Fruit fly (Drosophila melanogaster) whole organism, embryonic: Measurements from ENCODE around the gene drn.
A peak's percentile ranks its signal among the peaks of the same experiment; 100 is the strongest.

Experiments
- CG10959 ChIP-seq: fragments of 200-800 bp; sonication (Bioruptor generic); IDR thresholded peaks from 2 replicates; pipeline ENCODE4 v1.3.6; 2022; ENCODE audit warnings: missing biosample characterization, missing genetic modification characterization
- CG12071 ChIP-seq: fragments of 200-800 bp; sonication (Bioruptor generic); optimal IDR thresholded peaks from 3 replicates; lab custom pipeline; 2018; ENCODE audit warnings: missing biosample characterization, mild to moderate bottlenecking, missing genetic modification characterization
- CG12155 ChIP-seq: fragments of 200-800 bp; sonication (Bioruptor generic); optimal IDR thresholded peaks from 3 replicates; lab custom pipeline; 2016; ENCODE audit warnings: missing biosample characterization, missing genetic modification characterization
- CG15601 ChIP-seq: fragments of 200-800 bp; sonication (Bioruptor generic); optimal IDR thresholded peaks from 3 replicates; lab custom pipeline; 2019; ENCODE audit warnings: missing biosample characterization, mild to moderate bottlenecking, missing genetic modification characterization, moderate library complexity
- CG16779 ChIP-seq: fragments of 200-800 bp; sonication (Bioruptor generic); IDR thresholded peaks from 2 replicates; pipeline ENCODE4 v1.3.6; 2022; ENCODE audit warnings: missing biosample characterization, missing genetic modification characterization
- CG17328 ChIP-seq: fragments of 200-800 bp; sonication (Bioruptor generic); IDR thresholded peaks from 2 replicates; pipeline ENCODE4 v1.3.6; 2022; ENCODE audit warnings: missing biosample characterization, missing genetic modification characterization
- CG1832 ChIP-seq: fragments of 200-800 bp; sonication (Bioruptor generic); optimal IDR thresholded peaks from 2 replicates; lab custom pipeline; 2017; ENCODE audit warnings: missing biosample characterization, mild to moderate bottlenecking, missing genetic modification characterization, inconsistent platforms
- CG30020 ChIP-seq: fragments of 200-800 bp; optimal IDR thresholded peaks from 2 replicates; lab custom pipeline; 2019; ENCODE audit warnings: missing biosample characterization, mild to moderate bottlenecking, missing genetic modification characterization, moderate library complexity
- CG34376 ChIP-seq: fragments of 200-800 bp; sonication (Bioruptor generic); optimal IDR thresholded peaks from 2 replicates; lab custom pipeline; 2018; ENCODE audit warnings: missing biosample characterization, mild to moderate bottlenecking, missing genetic modification characterization
- CG6175 ChIP-seq: fragments of 200-800 bp; sonication (Bioruptor generic); IDR thresholded peaks from 3 replicates; pipeline ENCODE4 v1.3.6; 2022; ENCODE audit warnings: missing biosample characterization, missing genetic modification characterization
- CG6254 ChIP-seq: fragments of 200-800 bp; sonication (Bioruptor generic); optimal IDR thresholded peaks from 3 replicates; lab custom pipeline; 2017; ENCODE audit warnings: mild to moderate bottlenecking, missing biosample characterization, missing genetic modification reagents, missing genetic modification characterization
- CG6689 ChIP-seq: fragments of 200-800 bp; sonication (Bioruptor generic); IDR thresholded peaks from 2 replicates; pipeline ENCODE4 v1.3.6; 2022; ENCODE audit warnings: missing biosample characterization, missing genetic modification characterization
- Drgx ChIP-seq: fragments of 200-800 bp; sonication (Bioruptor generic); IDR thresholded peaks from 2 replicates; pipeline ENCODE4 v1.3.6; 2022; ENCODE audit warnings: missing biosample characterization, missing genetic modification characterization
- Ets97D ChIP-seq: fragments of 200-800 bp; sonication (Bioruptor generic); optimal IDR thresholded peaks from 3 replicates; lab custom pipeline; 2016; ENCODE audit warnings: missing biosample characterization, missing genetic modification characterization
- Fer3 ChIP-seq: fragments of 200-800 bp; sonication (Bioruptor generic); optimal IDR thresholded peaks from 2 replicates; lab custom pipeline; 2018; ENCODE audit warnings: missing biosample characterization, mild to moderate bottlenecking, missing genetic modification characterization, moderate library complexity
- GATAe ChIP-seq: fragments of 200-800 bp; sonication (Bioruptor generic); conservative IDR thresholded peaks from 2 replicates; pipeline ENCODE4 v1.3.6; 2022; ENCODE audit warnings: missing biosample characterization, missing genetic modification characterization
- Hmr ChIP-seq: fragments of 200-800 bp; sonication (Bioruptor generic); optimal IDR thresholded peaks from 3 replicates; lab custom pipeline; 2017; ENCODE audit warnings: mild to moderate bottlenecking, missing biosample characterization, missing genetic modification reagents, missing genetic modification characterization
- Hmx ChIP-seq: fragments of 200-800 bp; sonication (Bioruptor generic); optimal IDR thresholded peaks from 2 replicates; lab custom pipeline; 2016; ENCODE audit warnings: missing biosample characterization, missing genetic modification characterization
- Med ChIP-seq: fragments of 200-800 bp; sonication (Bioruptor generic); peaks from one replicate; lab custom pipeline; 2016; ENCODE audit warnings: missing biosample characterization, missing genetic modification characterization, mild to moderate bottlenecking, inconsistent platforms, moderate library complexity
- Mrtf ChIP-seq: fragments of 200-800 bp; sonication (Bioruptor generic); IDR thresholded peaks from 3 replicates; pipeline ENCODE4 v1.3.6; 2022; ENCODE audit warnings: missing biosample characterization, missing genetic modification characterization
- Oli ChIP-seq: fragments of 200-800 bp; sonication (Bioruptor generic); optimal IDR thresholded peaks from 2 replicates; lab custom pipeline; 2018; ENCODE audit warnings: missing biosample characterization, mild to moderate bottlenecking, missing genetic modification characterization, moderate library complexity
- Rx ChIP-seq: fragments of 200-800 bp; sonication (Bioruptor generic); IDR thresholded peaks from 2 replicates; pipeline ENCODE4 v1.3.6; 2022; ENCODE audit warnings: missing biosample characterization, missing genetic modification characterization
- Sry-δ ChIP-seq: fragments of 200-800 bp; sonication (Bioruptor generic); optimal IDR thresholded peaks from 2 replicates; lab custom pipeline; 2016; ENCODE audit warnings: missing biosample characterization, missing genetic modification characterization
- Vsx1 ChIP-seq: fragments of 200-800 bp; sonication (Bioruptor generic); optimal IDR thresholded peaks from 2 replicates; lab custom pipeline; 2017; ENCODE audit warnings: missing biosample characterization, mild to moderate bottlenecking, missing genetic modification characterization, missing genetic modification reagents
- ab ChIP-seq: fragments of 200-800 bp; sonication (Bioruptor generic); optimal IDR thresholded peaks from 2 replicates; lab custom pipeline; 2016; ENCODE audit warnings: missing biosample characterization, missing genetic modification characterization
- chinmo ChIP-seq: fragments of 200-800 bp; sonication (Bioruptor generic); IDR thresholded peaks from 4 replicates; pipeline ENCODE4 v1.3.6; 2022; ENCODE audit warnings: missing biosample characterization, missing genetic modification characterization; ENCODE audit not compliant: partially characterized antibody
- crc ChIP-seq: fragments of 200-800 bp; sonication (Bioruptor generic); optimal IDR thresholded peaks from 2 replicates; lab custom pipeline; 2016; ENCODE audit warnings: missing biosample characterization, missing genetic modification characterization
- crol ChIP-seq: fragments of 200-800 bp; sonication (Bioruptor generic); IDR thresholded peaks from 2 replicates; pipeline ENCODE4 v1.3.6; 2022; ENCODE audit warnings: missing biosample characterization, missing genetic modification characterization
- danr ChIP-seq: fragments of 200-800 bp; sonication (Bioruptor generic); IDR thresholded peaks from 2 replicates; pipeline ENCODE4 v1.3.6; 2022; ENCODE audit warnings: missing biosample characterization, missing genetic modification characterization
- exex ChIP-seq: fragments of 200-800 bp; sonication (Bioruptor generic); optimal IDR thresholded peaks from 4 replicates; lab custom pipeline; 2018; ENCODE audit warnings: missing biosample characterization, mild to moderate bottlenecking, missing genetic modification characterization, moderate library complexity
- grn ChIP-seq: fragments of 200-800 bp; sonication (Bioruptor generic); optimal IDR thresholded peaks from 3 replicates; lab custom pipeline; 2017; ENCODE audit warnings: missing biosample characterization, missing genetic modification characterization
- hkb ChIP-seq, 2 experiments: fragments of 200-800 bp in 1 of 2; fragments of >200 bp in 1 of 2; sonication (Bioruptor generic) in 1 of 2; IDR thresholded peaks in 1 of 2; optimal IDR thresholded peaks in 1 of 2; 2 replicates each; pipeline versions ENCODE4 v1.3.6 to Lab custom; 2017 to 2022; ENCODE audit warnings: missing biosample characterization in 1 of 2, missing genetic modification characterization in 1 of 2
- insv ChIP-seq, 2 experiments: fragments of 200-800 bp; sonication (Bioruptor generic); optimal IDR thresholded peaks; 3 replicates each; lab custom pipeline; 2016 to 2018; ENCODE audit warnings: missing biosample characterization in 2 of 2, missing genetic modification characterization in 2 of 2
- lab ChIP-seq: fragments of 200-800 bp; sonication (Bioruptor generic); optimal IDR thresholded peaks from 3 replicates; lab custom pipeline; 2017; ENCODE audit warnings: missing biosample characterization, missing genetic modification characterization, mild to moderate bottlenecking, moderate library complexity, missing genetic modification reagents
- mirr ChIP-seq: fragments of 200-800 bp; sonication (Bioruptor generic); optimal IDR thresholded peaks from 3 replicates; lab custom pipeline; 2018; ENCODE audit warnings: missing biosample characterization, mild to moderate bottlenecking, missing genetic modification characterization
- org-1 ChIP-seq: fragments of 200-800 bp; sonication (Bioruptor generic); optimal IDR thresholded peaks from 2 replicates; lab custom pipeline; 2017; ENCODE audit warnings: missing biosample characterization, missing genetic modification characterization
- otp ChIP-seq: fragments of 200-800 bp; sonication (Bioruptor generic); IDR thresholded peaks from 3 replicates; pipeline ENCODE4, ENCODE4 v1.3.6; 2022; ENCODE audit warnings: missing biosample characterization, missing genetic modification characterization
- pfk ChIP-seq: fragments of 200-800 bp; sonication (Bioruptor generic); optimal IDR thresholded peaks from 2 replicates; lab custom pipeline; 2018; ENCODE audit warnings: missing biosample characterization, mild to moderate bottlenecking, missing genetic modification characterization, moderate library complexity
- sd ChIP-seq: fragments of 200-800 bp; sonication (Bioruptor generic); optimal IDR thresholded peaks from 3 replicates; lab custom pipeline; 2018; ENCODE audit warnings: missing biosample characterization, mild to moderate bottlenecking, missing genetic modification characterization, moderate library complexity
- sens ChIP-seq: fragments of 200-800 bp; sonication (Bioruptor generic); peaks from one replicate; lab custom pipeline; 2016; ENCODE audit warnings: missing biosample characterization, missing genetic modification characterization
- sens-2 ChIP-seq: fragments of 200-800 bp; sonication (Bioruptor generic); IDR thresholded peaks from 2 replicates; pipeline ENCODE4 v1.3.6; 2022; ENCODE audit warnings: missing biosample characterization, missing genetic modification characterization
- sob ChIP-seq: fragments of 200-800 bp; sonication (Bioruptor generic); IDR thresholded peaks from 2 replicates; pipeline ENCODE4 v1.3.6; 2022; ENCODE audit warnings: missing biosample characterization, missing genetic modification characterization
- sug ChIP-seq: fragments of 200-800 bp; optimal IDR thresholded peaks from 2 replicates; lab custom pipeline; 2019; ENCODE audit warnings: missing biosample characterization, mild to moderate bottlenecking, missing genetic modification characterization, moderate library complexity
- zen2 ChIP-seq: fragments of 200-800 bp; sonication (Bioruptor generic); IDR thresholded peaks from 3 replicates; pipeline ENCODE4 v1.3.6; 2022; ENCODE audit warnings: missing biosample characterization, missing genetic modification characterization; ENCODE audit not compliant: partially characterized antibody

Gene drn

dm6 chr3R:9385987-9386386 is 46.0 kb downstream of the drn start:
- no peak for TF ChIP-seq hkb (optimal IDR thresholded peaks at IDR 0.05; lab: Kevin White, UChicago)
- no peak for TF ChIP-seq hkb (GFP tag; IDR thresholded peaks at IDR 0.05; lab: Robert Waterston, UW)
- 0 out of 2 replicates have a peak, but pooled peaks have one; percentile 12 for TF ChIP-seq CG6689
- no peak for TF ChIP-seq Hmr (GFP tag; lab: Kevin White, UChicago)
- TF ChIP-seq CG17328 (GFP tag; lab: Robert Waterston, UW), result peak; percentile 22; the same call in 1 of the 2 replicates
- no peak for TF ChIP-seq CG30020
- peak; percentile 47 for TF ChIP-seq Drgx
- TF ChIP-seq sens (GFP tag; lab: Kevin White, UChicago), result peak; percentile 38
- no peak for TF ChIP-seq insv (GFP tag; optimal IDR thresholded peaks at IDR 0.05; lab: Kevin White, UChicago)
- no peak for TF ChIP-seq Hmx (GFP tag; lab: Kevin White, UChicago)

DNA sequence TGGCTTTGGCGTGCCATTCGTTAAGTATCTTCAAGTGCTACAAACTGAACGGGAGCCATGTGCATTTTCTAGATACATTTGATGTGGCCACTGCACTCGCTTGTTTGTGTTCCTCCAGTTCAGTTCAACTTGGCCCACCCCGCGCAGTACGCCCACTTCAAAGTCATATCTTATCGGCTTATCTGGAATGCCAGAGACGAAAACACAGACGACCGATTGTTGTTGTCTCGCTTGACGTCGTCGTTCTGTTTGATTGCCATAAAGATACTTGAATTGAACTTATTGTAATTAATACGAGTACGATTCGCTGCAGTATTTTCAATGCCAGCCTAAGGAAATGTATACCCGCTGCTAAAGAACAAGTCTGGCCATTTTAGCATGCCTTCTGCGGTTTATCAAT is 47.6 kb downstream of the drn start:
- no peak for TF ChIP-seq Fer3 (tag; lab: Kevin White, UChicago)
- TF ChIP-seq CG12155 (GFP tag; lab: Kevin White, UChicago), result no peak
- no peak for TF ChIP-seq CG12071 (GFP tag; lab: Kevin White, UChicago)
- peak; percentile 3 for TF ChIP-seq lab (GFP tag; lab: Kevin White, UChicago)
- TF ChIP-seq Vsx1 (GFP tag; lab: Kevin White, UChicago), result peak; percentile 13
- peak; percentile 56 for TF ChIP-seq exex (tag; lab: Kevin White, UChicago)
- TF ChIP-seq sens-2 (GFP tag; lab: Robert Waterston, UW), result no peak
- no peak for TF ChIP-seq CG16779
- TF ChIP-seq CG1832 (GFP tag; lab: Kevin White, UChicago), result no peak
- TF ChIP-seq pfk (GFP tag; lab: Kevin White, UChicago), result no peak
- no peak for TF ChIP-seq org-1 (GFP tag; lab: Kevin White, UChicago)
- TF ChIP-seq crol (GFP tag; lab: Robert Waterston, UW), result peak; percentile 29; the same call in 1 of the 2 replicates
- no peak for TF ChIP-seq CG34376 (GFP tag; lab: Kevin White, UChicago)
- TF ChIP-seq Mrtf (GFP tag; lab: Robert Waterston, UW), result no peak
- peak; percentile 44 for TF ChIP-seq mirr (GFP tag; lab: Kevin White, UChicago)
- no peak for TF ChIP-seq sob (GFP tag; lab: Robert Waterston, UW)
- no peak for TF ChIP-seq Sry-δ (GFP tag; lab: Kevin White, UChicago)
- no peak for TF ChIP-seq danr
- TF ChIP-seq CG6175 (GFP tag; lab: Robert Waterston, UW), result no peak
- no peak for TF ChIP-seq Ets97D (GFP tag; lab: Kevin White, UChicago)
- no peak for TF ChIP-seq crc (GFP tag; lab: Kevin White, UChicago)
- no peak for TF ChIP-seq Rx
- peak; percentile 69 for TF ChIP-seq GATAe (GFP tag; lab: Robert Waterston, UW)
- no peak for TF ChIP-seq ab (GFP tag; lab: Kevin White, UChicago)
- peak; percentile 31 for TF ChIP-seq sug (tag; lab: Kevin White, UChicago)
- TF ChIP-seq grn (GFP tag; lab: Kevin White, UChicago), result peak; percentile 90
- no peak for TF ChIP-seq CG10959 (GFP tag; lab: Robert Waterston, UW)
- no peak for TF ChIP-seq CG6254 (GFP tag; lab: Kevin White, UChicago)
- peak; percentile 91 for TF ChIP-seq sd (tag; lab: Kevin White, UChicago)
- 0 out of 4 replicates have a peak, but pooled peaks have one; percentile 32 for TF ChIP-seq chinmo
- TF ChIP-seq zen2 (GFP tag; lab: Robert Waterston, UW), result no peak
- peak; percentile 16 for TF ChIP-seq CG15601 (tag; lab: Kevin White, UChicago)
- TF ChIP-seq otp, result no peak
- peak; percentile 20 for TF ChIP-seq Med
- TF ChIP-seq Oli (tag; lab: Kevin White, UChicago), result no peak
- TF ChIP-seq, all 482 proteins: peak for 12
